Worm (Caenorhabditis elegans) whole organism, L1 larva: ENCODE results near the gene mpz-3.

Source experiments
- ceh-82 ChIP-seq, 3 experiments: fragments of 150-350 bp in 1 of 3; sonication (generic microtip) in 2 of 3; optimal IDR thresholded peaks; 2 replicates each; lab custom pipeline; 2014 to 2017; ENCODE audit warnings: missing biosample characterization in 3 of 3, missing genetic modification characterization in 3 of 3
- ces-1 ChIP-seq: fragments of 150-350 bp; optimal IDR thresholded peaks from 2 replicates; lab custom pipeline; 2014; ENCODE audit warnings: missing biosample characterization, missing genetic modification reagents, missing genetic modification characterization
- egl-27 ChIP-seq, 2 experiments: fragments of 150-350 bp in 1 of 2; sonication (generic microtip); optimal IDR thresholded peaks; 3 replicates each; lab custom pipeline; 2017 to 2018; ENCODE audit warnings: missing biosample characterization in 2 of 2, missing genetic modification characterization in 2 of 2, missing genetic modification reagents in 2 of 2
- elt-3 ChIP-seq, 6 experiments: fragments of 150-350 bp in 1 of 6; sonication (generic microtip); optimal IDR thresholded peaks; 2 replicates each; lab custom pipeline; 2017 to 2018; ENCODE audit warnings: missing biosample characterization in 6 of 6, missing genetic modification characterization in 6 of 6, inconsistent platforms in 1 of 6
- fkh-10 ChIP-seq: sonication (generic microtip); optimal IDR thresholded peaks from 2 replicates; lab custom pipeline; 2017; ENCODE audit warnings: missing biosample characterization, missing genetic modification reagents, missing genetic modification characterization
- lin-14 ChIP-seq: fragments of 200-800 bp; sonication (Bioruptor generic); optimal IDR thresholded peaks from 2 replicates; lab custom pipeline; 2018; ENCODE audit warnings: mild to moderate bottlenecking, missing genetic modification characterization, moderate library complexity, missing compliant biosample characterization
- lsy-2 ChIP-seq, 2 experiments: fragments of 150-350 bp; optimal IDR thresholded peaks; 2 replicates each; lab custom pipeline; 2014; ENCODE audit warnings: missing biosample characterization in 2 of 2, missing genetic modification characterization in 2 of 2
- nhr-11 ChIP-seq: fragments of 150-350 bp; optimal IDR thresholded peaks from 2 replicates; lab custom pipeline; 2014; ENCODE audit warnings: missing biosample characterization, missing genetic modification characterization
- rnt-1 ChIP-seq: sonication (generic microtip); optimal IDR thresholded peaks from 2 replicates; lab custom pipeline; 2016; ENCODE audit warnings: mild to moderate bottlenecking, missing genetic modification characterization, moderate library complexity, missing compliant biosample characterization
- snpc-4 ChIP-seq: fragments of 150-350 bp; optimal IDR thresholded peaks from 2 replicates; lab custom pipeline; 2014; ENCODE audit warnings: missing biosample characterization, missing genetic modification characterization
- tbx-2 ChIP-seq: sonication (generic microtip); optimal IDR thresholded peaks from 2 replicates; lab custom pipeline; 2016; ENCODE audit warnings: missing genetic modification characterization, missing compliant biosample characterization
- unc-62 ChIP-seq: fragments of 150-350 bp; optimal IDR thresholded peaks from 2 replicates; lab custom pipeline; 2014; ENCODE audit warnings: missing biosample characterization, missing genetic modification reagents, missing genetic modification characterization
- xbp-1 ChIP-seq: sonication (generic microtip); optimal IDR thresholded peaks from 2 replicates; lab custom pipeline; 2016; ENCODE audit warnings: missing genetic modification characterization, missing compliant biosample characterization
- zag-1 ChIP-seq: fragments of 150-350 bp; optimal IDR thresholded peaks from 2 replicates; lab custom pipeline; 2014; ENCODE audit warnings: missing biosample characterization, missing genetic modification characterization

DNA sequence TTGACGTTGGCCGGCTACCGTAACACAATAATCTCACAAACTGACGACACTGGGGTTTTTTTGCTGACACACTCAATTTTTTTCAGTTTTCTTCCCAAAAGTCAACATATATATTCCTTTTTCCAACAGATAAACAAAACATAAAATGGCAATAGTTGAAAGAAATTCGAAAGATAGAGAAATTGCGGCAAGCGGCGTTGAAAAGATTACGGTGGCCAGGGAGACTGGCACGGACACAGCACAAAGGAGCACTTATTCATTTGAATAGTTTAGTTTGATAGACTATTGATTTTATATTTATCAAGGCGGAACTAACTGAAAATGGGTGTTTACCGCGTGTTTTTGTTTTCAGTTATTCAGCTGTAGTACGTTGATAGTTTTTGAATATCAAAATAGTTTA lies 43.9 kb downstream of the mpz-3 start, which contains the start of gene toe-2:
- TF ChIP-seq unc-62: no peak
- no peak for TF ChIP-seq snpc-4 (tag; lab: Kevin White, UChicago)
- TF ChIP-seq fkh-10 (GFP tag; lab: Kevin White, UChicago): no peak
- no peak for TF ChIP-seq nhr-11 (tag; lab: Kevin White, UChicago)
- TF ChIP-seq ces-1: no peak
- TF ChIP-seq lsy-2 (tag; optimal IDR thresholded peaks at IDR 0.05; lab: Kevin White, UChicago): no peak
- no peak for TF ChIP-seq zag-1 (tag; lab: Kevin White, UChicago)
- TF ChIP-seq lin-14: no peak
- TF ChIP-seq elt-3 (tag; optimal IDR thresholded peaks at IDR 0.05; lab: Kevin White, UChicago): no peak
- TF ChIP-seq rnt-1 (tag; lab: Kevin White, UChicago): no peak
- TF ChIP-seq ceh-82 (tag; optimal IDR thresholded peaks at IDR 0.05; lab: Kevin White, UChicago): no peak
- TF ChIP-seq tbx-2 (tag; lab: Kevin White, UChicago): no peak
- TF ChIP-seq egl-27 (tag; optimal IDR thresholded peaks at IDR 0.05; lab: Kevin White, UChicago): no peak
- no peak for TF ChIP-seq xbp-1
